Worm (Caenorhabditis elegans): ENCODE results near the gene cdc-25.2.

ce11 chrV:1626720-1627119 lies 59.8 kb downstream of the cdc-25.2 start, which contains the start of gene nhr-237:
- TF ChIP-seq dmd-4 (tag; optimal IDR thresholded peaks at IDR 0.05) (no peak), peb-1 (tag; optimal IDR thresholded peaks at IDR 0.05) (no peak), ztf-4 (tag; optimal IDR thresholded peaks at IDR 0.05) (no peak), fos-1 (tag; optimal IDR thresholded peaks at IDR 0.05) (no peak), nhr-237 (tag; optimal IDR thresholded peaks at IDR 0.05) (no peak), elt-1 (tag; optimal IDR thresholded peaks at IDR 0.05) (no peak), nhr-12 (tag; optimal IDR thresholded peaks at IDR 0.05) (no peak), ceh-16 (tag; optimal IDR thresholded peaks at IDR 0.05) (no peak)

All from whole organism, L2 larva.